Worm (Caenorhabditis elegans) whole organism, L2 larva: ENCODE results near the gene idpp-7.

Experiments
- F13H6.1 ChIP-seq: sonication (generic microtip); optimal IDR thresholded peaks from 2 replicates; lab custom pipeline; 2016; ENCODE audit warnings: missing genetic modification characterization, missing compliant biosample characterization
- R02D3.7 ChIP-seq: fragments of 150-350 bp; optimal IDR thresholded peaks from 2 replicates; lab custom pipeline; 2014; ENCODE audit warnings: missing biosample characterization, missing genetic modification characterization
- ZK546.5 ChIP-seq: sonication (generic microtip); optimal IDR thresholded peaks from 2 replicates; lab custom pipeline; 2017; ENCODE audit warnings: missing biosample characterization, missing genetic modification characterization
- alr-1 ChIP-seq: fragments of 150-350 bp; optimal IDR thresholded peaks from 2 replicates; lab custom pipeline; 2014; ENCODE audit warnings: missing biosample characterization, missing genetic modification characterization
- aly-2 ChIP-seq: fragments of 150-350 bp; optimal IDR thresholded peaks from 2 replicates; lab custom pipeline; 2014; ENCODE audit warnings: missing biosample characterization, missing genetic modification characterization
- ama-1 ChIP-seq: fragments of 150-350 bp; optimal IDR thresholded peaks from 2 replicates; lab custom pipeline; 2018; ENCODE audit warnings: inconsistent platforms
- blmp-1 ChIP-seq: sonication (generic microtip); optimal IDR thresholded peaks from 2 replicates; lab custom pipeline; 2017; ENCODE audit warnings: missing genetic modification characterization, mild to moderate bottlenecking, missing compliant biosample characterization, antibody characterized with exemption, moderate library complexity; ENCODE audit not compliant: insufficient read depth
- ceh-16 ChIP-seq: fragments of 150-350 bp; optimal IDR thresholded peaks from 2 replicates; lab custom pipeline; 2014; ENCODE audit warnings: missing biosample characterization, missing genetic modification characterization
- ceh-82 ChIP-seq: fragments of 150-350 bp; optimal IDR thresholded peaks from 2 replicates; lab custom pipeline; 2014; ENCODE audit warnings: missing biosample characterization, missing genetic modification characterization
- crh-2 ChIP-seq: sonication (generic microtip); optimal IDR thresholded peaks from 2 replicates; lab custom pipeline; 2017; ENCODE audit warnings: missing biosample characterization, missing genetic modification characterization
- dmd-4 ChIP-seq: sonication (generic microtip); optimal IDR thresholded peaks from 2 replicates; lab custom pipeline; 2017; ENCODE audit warnings: missing biosample characterization, missing genetic modification characterization
- egl-27 ChIP-seq: sonication (generic microtip); optimal IDR thresholded peaks from 3 replicates; lab custom pipeline; 2017; ENCODE audit warnings: missing biosample characterization, missing genetic modification reagents, missing genetic modification characterization
- elt-1 ChIP-seq: fragments of 150-350 bp; optimal IDR thresholded peaks from 2 replicates; lab custom pipeline; 2014; ENCODE audit warnings: missing biosample characterization, missing genetic modification characterization
- elt-3 ChIP-seq: sonication (generic microtip); optimal IDR thresholded peaks from 2 replicates; lab custom pipeline; 2017; ENCODE audit warnings: missing biosample characterization, missing genetic modification characterization
- fos-1 ChIP-seq: fragments of 150-350 bp; optimal IDR thresholded peaks from 2 replicates; lab custom pipeline; 2014; ENCODE audit warnings: missing biosample characterization, missing genetic modification characterization
- gmeb-1 ChIP-seq: fragments of 150-350 bp; optimal IDR thresholded peaks from 2 replicates; lab custom pipeline; 2014; ENCODE audit warnings: missing biosample characterization, missing genetic modification characterization
- lin-11 ChIP-seq: fragments of 150-350 bp; sonication (generic microtip); optimal IDR thresholded peaks from 2 replicates; lab custom pipeline; 2014; ENCODE audit warnings: missing biosample characterization, missing genetic modification characterization, inconsistent platforms, mixed read lengths
- lin-13 ChIP-seq: fragments of 150-350 bp; optimal IDR thresholded peaks from 2 replicates; lab custom pipeline; 2014; ENCODE audit warnings: missing biosample characterization, missing genetic modification reagents, missing genetic modification characterization
- lin-39 ChIP-seq: fragments of 150-350 bp; optimal IDR thresholded peaks from 2 replicates; lab custom pipeline; 2014; ENCODE audit warnings: missing biosample characterization, missing genetic modification reagents, missing genetic modification characterization
- lsy-2 ChIP-seq, 2 experiments: fragments of 150-350 bp in 1 of 2; sonication (generic microtip) in 1 of 2; optimal IDR thresholded peaks; 2 replicates each; lab custom pipeline; 2014 to 2017; ENCODE audit warnings: missing biosample characterization in 2 of 2, missing genetic modification characterization in 2 of 2
- mab-5 ChIP-seq: fragments of 150-350 bp; optimal IDR thresholded peaks from 2 replicates; lab custom pipeline; 2014; ENCODE audit warnings: missing biosample characterization, missing genetic modification characterization
- mbf-1 ChIP-seq: sonication (generic microtip); optimal IDR thresholded peaks from 2 replicates; lab custom pipeline; 2017; ENCODE audit warnings: missing biosample characterization, missing genetic modification characterization
- mdl-1 ChIP-seq, 2 experiments: fragments of 150-350 bp in 1 of 2; sonication (generic microtip) in 1 of 2; optimal IDR thresholded peaks; 2 replicates each; lab custom pipeline; 2017; ENCODE audit warnings: missing biosample characterization in 2 of 2, missing genetic modification characterization in 2 of 2
- nhr-10 ChIP-seq: sonication (generic microtip); optimal IDR thresholded peaks from 2 replicates; lab custom pipeline; 2017; ENCODE audit warnings: missing biosample characterization, missing genetic modification characterization
- nhr-11 ChIP-seq: fragments of 150-350 bp; optimal IDR thresholded peaks from 2 replicates; lab custom pipeline; 2014; ENCODE audit warnings: missing biosample characterization, missing genetic modification characterization
- nhr-12 ChIP-seq: fragments of 150-350 bp; optimal IDR thresholded peaks from 2 replicates; lab custom pipeline; 2014; ENCODE audit warnings: missing biosample characterization, missing genetic modification characterization
- nhr-129 ChIP-seq: fragments of 150-350 bp; optimal IDR thresholded peaks from 2 replicates; lab custom pipeline; 2014; ENCODE audit warnings: missing biosample characterization, missing genetic modification characterization
- nhr-21 ChIP-seq: fragments of 150-350 bp; optimal IDR thresholded peaks from 2 replicates; lab custom pipeline; 2014; ENCODE audit warnings: missing biosample characterization, missing genetic modification characterization
- nhr-23 ChIP-seq: fragments of 150-350 bp; optimal IDR thresholded peaks from 2 replicates; lab custom pipeline; 2014; ENCODE audit warnings: missing biosample characterization, missing genetic modification reagents, missing genetic modification characterization
- nhr-237 ChIP-seq: fragments of 150-350 bp; optimal IDR thresholded peaks from 2 replicates; lab custom pipeline; 2014; ENCODE audit warnings: missing biosample characterization, missing genetic modification characterization
- nhr-25 ChIP-seq: fragments of 150-350 bp; sonication (generic microtip); optimal IDR thresholded peaks from 3 replicates; lab custom pipeline; 2014; ENCODE audit warnings: missing biosample characterization, missing genetic modification characterization
- nhr-6 ChIP-seq: fragments of 150-350 bp; optimal IDR thresholded peaks from 2 replicates; lab custom pipeline; 2014; ENCODE audit warnings: missing biosample characterization, missing genetic modification characterization
- nhr-77 ChIP-seq: fragments of 150-350 bp; optimal IDR thresholded peaks from 2 replicates; lab custom pipeline; 2014; ENCODE audit warnings: missing biosample characterization, missing genetic modification characterization
- peb-1 ChIP-seq: fragments of 150-350 bp; optimal IDR thresholded peaks from 2 replicates; lab custom pipeline; 2014; ENCODE audit warnings: missing biosample characterization, missing genetic modification characterization
- sem-4 ChIP-seq: fragments of 150-350 bp; optimal IDR thresholded peaks from 2 replicates; lab custom pipeline; 2014; ENCODE audit warnings: missing biosample characterization, missing genetic modification reagents, missing genetic modification characterization
- skn-1 ChIP-seq: sonication (generic microtip); optimal IDR thresholded peaks from 2 replicates; lab custom pipeline; 2017; ENCODE audit warnings: missing biosample characterization, missing genetic modification characterization
- sma-9 ChIP-seq, 2 experiments: fragments of 150-350 bp in 1 of 2; sonication (generic microtip) in 1 of 2; optimal IDR thresholded peaks; 2 replicates each; lab custom pipeline; 2014 to 2016; ENCODE audit warnings: missing genetic modification characterization in 2 of 2, mild to moderate bottlenecking in 1 of 2, missing biosample characterization in 1 of 2, missing compliant biosample characterization in 1 of 2, missing genetic modification reagents in 1 of 2, moderate library complexity in 1 of 2
- snpc-4 ChIP-seq: fragments of 150-350 bp; optimal IDR thresholded peaks from 2 replicates; lab custom pipeline; 2014; ENCODE audit warnings: missing biosample characterization, missing genetic modification characterization
- unc-39 ChIP-seq: fragments of 150-350 bp; optimal IDR thresholded peaks from 2 replicates; lab custom pipeline; 2014; ENCODE audit warnings: missing biosample characterization, missing genetic modification characterization
- unc-55 ChIP-seq: fragments of 150-350 bp; sonication (generic microtip); optimal IDR thresholded peaks from 3 replicates; lab custom pipeline; 2014; ENCODE audit warnings: missing biosample characterization, missing genetic modification reagents, missing genetic modification characterization
- unc-62 ChIP-seq: fragments of 150-350 bp; optimal IDR thresholded peaks from 2 replicates; lab custom pipeline; 2014; ENCODE audit warnings: missing biosample characterization, missing genetic modification reagents, missing genetic modification characterization
- zag-1 ChIP-seq: fragments of 150-350 bp; optimal IDR thresholded peaks from 2 replicates; lab custom pipeline; 2014; ENCODE audit warnings: missing biosample characterization, missing genetic modification characterization
- ztf-1 ChIP-seq: fragments of 200-800 bp; sonication (Bioruptor generic); conservative IDR thresholded peaks from 2 replicates; pipeline ENCODE4 v1.3.6; 2022; ENCODE audit warnings: missing genetic modification characterization, missing compliant biosample characterization
- ztf-11 ChIP-seq: sonication (generic microtip); optimal IDR thresholded peaks from 2 replicates; lab custom pipeline; 2017; ENCODE audit warnings: missing biosample characterization, missing genetic modification characterization
- ztf-4 ChIP-seq: fragments of 150-350 bp; optimal IDR thresholded peaks from 2 replicates; lab custom pipeline; 2014; ENCODE audit warnings: missing biosample characterization, missing genetic modification characterization

The idpp-7 gene

ce11 chrIV:12715947-12716382 is 3.8 kb upstream of the idpp-7 start (continued):
- TF ChIP-seq sma-9 (GFP tag; optimal IDR thresholded peaks at IDR 0.05; lab: Kevin White, UChicago) = peak; percentile 89
- TF ChIP-seq sma-9 (tag; optimal IDR thresholded peaks at IDR 0.05; lab: Kevin White, UChicago) = no peak
- no peak for TF ChIP-seq unc-62 (GFP tag; lab: Kevin White, UChicago)
- no peak for TF ChIP-seq lin-11 (tag; lab: Kevin White, UChicago)
- TF ChIP-seq nhr-25 (tag; lab: Kevin White, UChicago) = peak; percentile 78
- TF ChIP-seq peb-1 (tag; lab: Kevin White, UChicago) = no peak

ce11 chrIV:12717531-12717930 is 2.2 kb upstream of the idpp-7 start, which contains the start of gene C27D8.1:
TSS of gene C27D8.1 (plus strand) at chrIV:12717831.
- TF ChIP-seq aly-2 (tag; lab: Kevin White, UChicago) (no peak), F13H6.1 (no peak), gmeb-1 (no peak), lin-13 (no peak), nhr-237 (tag; lab: Kevin White, UChicago) (no peak), crh-2 (tag; lab: Kevin White, UChicago) (no peak), lin-39 (tag; lab: Kevin White, UChicago) (no peak), nhr-6 (tag; lab: Kevin White, UChicago) (no peak), fos-1 (tag; lab: Kevin White, UChicago) (no peak), lsy-2 (tag; optimal IDR thresholded peaks at IDR 0.05; lab: Kevin White, UChicago) (no peak), nhr-11 (tag; lab: Kevin White, UChicago) (no peak), alr-1 (tag; lab: Kevin White, UChicago) (no peak), blmp-1 (tag; lab: Kevin White, UChicago) (no peak), ama-1 (lab: Kevin White, UChicago) (no peak)
- TF ChIP-seq, all 48 proteins: peak for 0

- TF ChIP-seq nhr-10 (tag; lab: Kevin White, UChicago) (no peak), zag-1 (tag; lab: Kevin White, UChicago) (no peak), snpc-4 (no peak), peb-1 (tag; lab: Kevin White, UChicago) (no peak), fos-1 (tag; lab: Kevin White, UChicago) (no peak), mab-5 (no peak), unc-62 (GFP tag; lab: Kevin White, UChicago) (no peak), blmp-1 (tag; lab: Kevin White, UChicago) (no peak), nhr-77 (no peak), elt-1 (tag; lab: Kevin White, UChicago) (no peak), ZK546.5 (tag; lab: Kevin White, UChicago) (no peak)
Observed at ce11 chrIV:12721106-12721505, 1.3 kb downstream of the idpp-7 start, which contains the start of gene T23F6.2. TSS of gene T23F6.2 (plus strand) at chrIV:12721356.

ce11 chrIV:12724641-12725040 is 4.9 kb downstream of the idpp-7 start, which contains the start of the genes T23F6.3 and rbd-1:
TSS of gene T23F6.3 (minus strand) at chrIV:12724760.
TSS of gene rbd-1 (plus strand) at chrIV:12724986.
- TF ChIP-seq nhr-6 (tag; lab: Kevin White, UChicago) = peak; percentile 78
- TF ChIP-seq aly-2 (tag; lab: Kevin White, UChicago) = no peak
- no peak for TF ChIP-seq ama-1 (lab: Kevin White, UChicago)
- peak; percentile 86 for TF ChIP-seq egl-27
- peak; percentile 89 for TF ChIP-seq nhr-129 (tag; lab: Kevin White, UChicago)
- no peak for TF ChIP-seq ceh-16
- TF ChIP-seq ZK546.5 (tag; lab: Kevin White, UChicago) = peak; percentile 35
- TF ChIP-seq elt-1 (tag; lab: Kevin White, UChicago) = no peak
- no peak for TF ChIP-seq skn-1 (tag; lab: Kevin White, UChicago)
- peak; percentile 80 for TF ChIP-seq nhr-237 (tag; lab: Kevin White, UChicago)
- peak; percentile 61 for TF ChIP-seq zag-1 (tag; lab: Kevin White, UChicago)
- peak; percentile 89 for TF ChIP-seq lin-13
- peak; percentile 100 for TF ChIP-seq gmeb-1
- TF ChIP-seq unc-39 (tag; lab: Kevin White, UChicago) = no peak
- no peak for TF ChIP-seq mbf-1 (tag; lab: Kevin White, UChicago)
- peak; percentile 61 for TF ChIP-seq sem-4 (tag; lab: Kevin White, UChicago)
- peak; percentile 72 for TF ChIP-seq ceh-82 (tag; lab: Kevin White, UChicago)
- TF ChIP-seq F13H6.1 = peak; percentile 89
- TF ChIP-seq nhr-23 (tag; lab: Kevin White, UChicago) = no peak
- no peak for TF ChIP-seq blmp-1 (tag; lab: Kevin White, UChicago)
- TF ChIP-seq alr-1 (tag; lab: Kevin White, UChicago) = no peak
- no peak for TF ChIP-seq dmd-4 (tag; lab: Kevin White, UChicago)
- no peak for TF ChIP-seq ztf-11
- TF ChIP-seq snpc-4 = peak; percentile 76
- peak; percentile 98 for TF ChIP-seq R02D3.7 (tag; lab: Kevin White, UChicago)
- peak; percentile 74 for TF ChIP-seq ztf-4 (tag; lab: Kevin White, UChicago)
- TF ChIP-seq ztf-1 = no peak
- TF ChIP-seq nhr-11 (tag; lab: Kevin White, UChicago) = no peak
- TF ChIP-seq mdl-1 (tag; optimal IDR thresholded peaks at IDR 0.05; lab: Kevin White, UChicago) = peak in 1 of 2 experiments; percentile 27
- peak; percentile 83 for TF ChIP-seq nhr-21 (tag; lab: Kevin White, UChicago)
- peak; percentile 24 for TF ChIP-seq nhr-12 (tag; lab: Kevin White, UChicago)
- TF ChIP-seq unc-62 (GFP tag; lab: Kevin White, UChicago) = no peak
- peak; percentile 51 for TF ChIP-seq fos-1 (tag; lab: Kevin White, UChicago)
- TF ChIP-seq unc-55 (GFP tag; lab: Kevin White, UChicago) = peak; percentile 95
- TF ChIP-seq elt-3 (tag; lab: Kevin White, UChicago) = no peak
- TF ChIP-seq nhr-10 (tag; lab: Kevin White, UChicago) = no peak
- no peak for TF ChIP-seq nhr-77
